Worm (Caenorhabditis elegans): ENCODE measurements around the gene tag-267.
A peak's percentile ranks its signal among the peaks of the same experiment; 100 is the strongest.

tag-267 gene

DNA sequence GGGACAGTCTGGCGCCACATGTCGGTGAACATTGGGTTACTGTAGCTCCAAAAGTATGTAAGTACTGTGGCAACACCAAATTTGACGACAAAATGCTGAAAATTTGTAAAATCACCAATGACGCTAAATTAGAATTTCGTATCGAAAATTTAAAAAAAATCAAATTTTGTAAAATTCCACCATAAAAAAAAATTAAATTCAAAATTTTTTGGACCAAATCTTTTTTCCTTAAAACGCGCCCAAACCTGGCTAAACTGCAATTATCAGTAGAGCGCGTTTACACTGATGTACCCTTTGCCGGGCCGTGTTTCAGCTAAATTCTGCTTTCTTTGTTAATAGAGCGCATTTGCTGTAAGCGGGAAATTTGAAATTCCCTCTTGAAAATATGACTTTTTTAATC is 9.2 kb upstream of the tag-267 start, which contains the start of gene T19C3.6:
Gene T19C3.6 (minus strand): TSS at position 101 of the 400 bp plus-strand sequence.
- TF ChIP-seq lin-38 (GFP tag; IDR thresholded peaks at IDR 0.05) (peak; percentile 72), pha-4 (GFP tag; IDR thresholded peaks at IDR 0.05) (no peak), pha-4 (tag; optimal IDR thresholded peaks at IDR 0.05) (no peak), egl-43 (GFP tag; IDR thresholded peaks at IDR 0.05) (no peak), mxl-2 (GFP tag; conservative IDR thresholded peaks at IDR 0.05) (no peak), F49E8.2 (tag; optimal IDR thresholded peaks at IDR 0.05; ENCODE audit: borderline replicate concordance) (no peak), F37D6.2 (tag; optimal IDR thresholded peaks at IDR 0.05) (no peak)

DNA sequence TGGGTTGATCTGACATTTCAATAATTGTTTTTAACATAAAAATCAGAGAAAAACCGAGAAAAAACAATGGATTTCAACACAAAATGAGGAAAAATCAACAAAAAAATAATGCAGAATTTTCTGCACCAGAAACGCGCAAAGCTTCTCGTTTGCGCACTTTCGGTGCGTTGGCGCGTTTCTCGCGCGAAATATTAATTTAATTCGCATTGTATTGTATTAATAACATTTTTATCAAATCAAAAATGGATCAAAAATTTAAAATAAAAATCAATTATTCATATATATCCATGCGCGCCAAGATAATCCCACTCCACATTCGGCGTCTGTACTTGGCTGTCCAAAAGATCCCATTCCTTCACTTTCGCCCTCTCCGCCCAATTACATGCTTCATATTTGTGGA is 6.0 kb upstream of the tag-267 start, which contains the start of gene fem-2:
Gene fem-2 (minus strand): TSS at position 9 of the 400 bp plus-strand sequence.
- TF ChIP-seq snpc-4 (tag; optimal IDR thresholded peaks at IDR 0.05), result no peak
- peak in 1 of 2 experiments; percentile 58 for TF ChIP-seq lsy-2 (tag; optimal IDR thresholded peaks at IDR 0.05)
- TF ChIP-seq duxl-1 (tag; optimal IDR thresholded peaks at IDR 0.05; ENCODE audit: poor library complexity), result no peak
- TF ChIP-seq D1046.2 (GFP tag; IDR thresholded peaks at IDR 0.05), result no peak
- TF ChIP-seq ces-1 (GFP tag; optimal IDR thresholded peaks at IDR 0.05), result no peak
- TF ChIP-seq ceh-28 (tag; optimal IDR thresholded peaks at IDR 0.05), result no peak
- no peak for TF ChIP-seq zip-11 (GFP tag; IDR thresholded peaks at IDR 0.05)
- peak; percentile 34 for TF ChIP-seq dve-1 (tag; optimal IDR thresholded peaks at IDR 0.05; ENCODE audit: insufficient read depth)
- no peak for TF ChIP-seq nhr-102 (tag; optimal IDR thresholded peaks at IDR 0.05)
- TF ChIP-seq ceh-20 (GFP tag; IDR thresholded peaks at IDR 0.05), result no peak
- TF ChIP-seq lin-38 (GFP tag; IDR thresholded peaks at IDR 0.05), result peak; percentile 59
- peak; percentile 61 for TF ChIP-seq mes-2 (tag; optimal IDR thresholded peaks at IDR 0.05; ENCODE audit: poor library complexity, severe bottlenecking)
- no peak for TF ChIP-seq nhr-237 (tag; optimal IDR thresholded peaks at IDR 0.05)
- TF ChIP-seq madf-5 (GFP tag; IDR thresholded peaks at IDR 0.05), result no peak
- TF ChIP-seq nhr-77 (tag; optimal IDR thresholded peaks at IDR 0.05), result no peak
- TF ChIP-seq daf-8 (GFP tag; IDR thresholded peaks at IDR 0.05), result no peak
- TF ChIP-seq dpl-1 (GFP tag; optimal IDR thresholded peaks at IDR 0.05), result peak; percentile 22
- no peak for TF ChIP-seq nhr-6 (tag; optimal IDR thresholded peaks at IDR 0.05)
- TF ChIP-seq F37D6.2 (tag; optimal IDR thresholded peaks at IDR 0.05), result no peak
- no peak for TF ChIP-seq nhr-41 (GFP tag; IDR thresholded peaks at IDR 0.05)
- TF ChIP-seq daf-16 (GFP tag; optimal IDR thresholded peaks at IDR 0.05), result no peak
- peak; percentile 13 for TF ChIP-seq daf-16 (tag; optimal IDR thresholded peaks at IDR 0.05)
- TF ChIP-seq skn-1 (tag; optimal IDR thresholded peaks at IDR 0.05), result no peak
- no peak for TF ChIP-seq lin-39 (tag; optimal IDR thresholded peaks at IDR 0.05)
- TF ChIP-seq nhr-111 (GFP tag; optimal IDR thresholded peaks at IDR 0.05), result no peak
- TF ChIP-seq egl-43 (GFP tag; IDR thresholded peaks at IDR 0.05), result no peak
- TF ChIP-seq hmg-1.1 (GFP tag; IDR thresholded peaks at IDR 0.05), result peak; percentile 33; the same call in 1 of the 2 replicates
- peak; percentile 40 for TF ChIP-seq hlh-30 (tag; optimal IDR thresholded peaks at IDR 0.05; ENCODE audit: insufficient read depth)
- TF ChIP-seq sdz-12 (GFP tag; optimal IDR thresholded peaks at IDR 0.05), result no peak
- no peak for TF ChIP-seq daf-12 (tag; optimal IDR thresholded peaks at IDR 0.05)
- TF ChIP-seq ceh-62 (tag; optimal IDR thresholded peaks at IDR 0.05), result no peak
- TF ChIP-seq Y105C5A.15 (GFP tag; IDR thresholded peaks at IDR 0.05), result no peak
- TF ChIP-seq F10B5.3 (tag; optimal IDR thresholded peaks at IDR 0.05), result no peak
- TF ChIP-seq mep-1 (tag; optimal IDR thresholded peaks at IDR 0.05), result peak; percentile 30
- TF ChIP-seq unc-130 (GFP tag; optimal IDR thresholded peaks at IDR 0.05), result no peak
- no peak for TF ChIP-seq madf-9 (GFP tag; conservative IDR thresholded peaks at IDR 0.05)
- no peak for TF ChIP-seq nhr-28 (tag; optimal IDR thresholded peaks at IDR 0.05)
- TF ChIP-seq aly-2 (tag; optimal IDR thresholded peaks at IDR 0.05), result no peak
- no peak for TF ChIP-seq ZK546.5 (tag; optimal IDR thresholded peaks at IDR 0.05)
- no peak for TF ChIP-seq T26A8.4 (GFP tag; IDR thresholded peaks at IDR 0.05)
- TF ChIP-seq arid-1 (GFP tag; conservative IDR thresholded peaks at IDR 0.05), result no peak
- no peak for TF ChIP-seq cey-2 (tag; optimal IDR thresholded peaks at IDR 0.05; ENCODE audit: borderline replicate concordance, insufficient read depth)
